Worm (Caenorhabditis elegans): Measurements from ENCODE around the gene T24H7.2.
A peak's percentile ranks its signal among the peaks of the same experiment; 100 is the strongest.

T24H7.2 gene

ce11 chrII:6257220-6257877, 10.2 kb downstream of the T24H7.2 start:
- TF ChIP-seq nhr-90 (tag; optimal IDR thresholded peaks at IDR 0.05; ENCODE audit: poor library complexity) (no peak), nhr-20 (tag; optimal IDR thresholded peaks at IDR 0.05) (no peak), unc-98 (GFP tag; IDR thresholded peaks at IDR 0.05) (no peak), fkh-8 (tag; optimal IDR thresholded peaks at IDR 0.05) (no peak), tbx-2 (tag; optimal IDR thresholded peaks at IDR 0.05) (no peak), unc-86 (tag; optimal IDR thresholded peaks at IDR 0.05) (no peak), blmp-1 (tag; optimal IDR thresholded peaks at IDR 0.05) (peak; percentile 25), nhr-12 (tag; optimal IDR thresholded peaks at IDR 0.05) (no peak), efl-1 (optimal IDR thresholded peaks at IDR 0.05) (no peak), efl-1 (GFP tag; optimal IDR thresholded peaks at IDR 0.05 in 1 of 2) (peak in 1 of 2 experiments; percentile 8), nhr-84 (tag; optimal IDR thresholded peaks at IDR 0.05) (no peak), ceh-88 (GFP tag; IDR thresholded peaks at IDR 0.05) (no peak), nhr-85 (tag) (peak; percentile 13)

ce11 chrII:6259867-6260266, 12.8 kb downstream of the T24H7.2 start, which contains the start of gene F13H8.11:
TSS of gene F13H8.11 (minus strand) at chrII:6260021.
- TF ChIP-seq efl-1 (optimal IDR thresholded peaks at IDR 0.05): no peak
- no peak for TF ChIP-seq efl-1 (GFP tag; optimal IDR thresholded peaks at IDR 0.05 in 1 of 2)
- no peak for TF ChIP-seq jun-1 (tag; optimal IDR thresholded peaks at IDR 0.05)
- TF ChIP-seq lin-35 (GFP tag; optimal IDR thresholded peaks at IDR 0.05): peak in 1 of 2 experiments; percentile 8
- no peak for TF ChIP-seq unc-86 (tag; optimal IDR thresholded peaks at IDR 0.05)
- no peak for TF ChIP-seq nhr-76 (tag; optimal IDR thresholded peaks at IDR 0.05)
- no peak for TF ChIP-seq nhr-237 (tag; optimal IDR thresholded peaks at IDR 0.05)
- TF ChIP-seq elt-2 (tag; optimal IDR thresholded peaks at IDR 0.05): peak; percentile 29
- no peak for TF ChIP-seq fos-1 (tag; optimal IDR thresholded peaks at IDR 0.05)

- no peak for TF ChIP-seq rnt-1 (tag; optimal IDR thresholded peaks at IDR 0.05)
- no peak for TF ChIP-seq pqm-1 (tag; optimal IDR thresholded peaks at IDR 0.05)
- TF ChIP-seq sox-4 (tag; optimal IDR thresholded peaks at IDR 0.05): no peak
- no peak for TF ChIP-seq mep-1 (tag; optimal IDR thresholded peaks at IDR 0.05)
- no peak for TF ChIP-seq ces-1 (GFP tag; optimal IDR thresholded peaks at IDR 0.05)
- TF ChIP-seq mab-9 (GFP tag; IDR thresholded peaks at IDR 0.05): no peak
Measured at ce11 chrII:6260684-6261083, 13.6 kb downstream of the T24H7.2 start, which contains the start of gene nmgp-1. TSS of gene nmgp-1 (plus strand) at chrII:6260857.

ce11 chrII:6262222-6262621, 15.1 kb downstream of the T24H7.2 start, which contains the start of gene F13H8.12:
TSS of gene F13H8.12 (plus strand) at chrII:6262522.
- TF ChIP-seq ceh-90 (tag; optimal IDR thresholded peaks at IDR 0.05): no peak
- TF ChIP-seq hlh-17 (GFP tag; optimal IDR thresholded peaks at IDR 0.05; ENCODE audit: borderline replicate concordance): no peak
- no peak for TF ChIP-seq ztf-4 (tag; optimal IDR thresholded peaks at IDR 0.05)
- no peak for TF ChIP-seq dpl-1 (GFP tag; optimal IDR thresholded peaks at IDR 0.05)
- TF ChIP-seq lin-39 (tag; optimal IDR thresholded peaks at IDR 0.05): no peak
- TF ChIP-seq swsn-7 (tag; optimal IDR thresholded peaks at IDR 0.05): no peak

- TF ChIP-seq irx-1 (tag; optimal IDR thresholded peaks at IDR 0.05): no peak
- TF ChIP-seq elt-2 (tag; optimal IDR thresholded peaks at IDR 0.05): no peak
- TF ChIP-seq nhr-12 (tag; optimal IDR thresholded peaks at IDR 0.05): no peak
- TF ChIP-seq aly-2 (tag; optimal IDR thresholded peaks at IDR 0.05): no peak
- no peak for TF ChIP-seq Y116A8C.19 (tag; optimal IDR thresholded peaks at IDR 0.05; ENCODE audit: borderline replicate concordance)
- no peak for TF ChIP-seq lin-15B (tag; optimal IDR thresholded peaks at IDR 0.05)
- TF ChIP-seq sptf-1 (tag; optimal IDR thresholded peaks at IDR 0.05): no peak
- TF ChIP-seq nhr-76 (tag; optimal IDR thresholded peaks at IDR 0.05): no peak
- TF ChIP-seq lir-3 (tag; optimal IDR thresholded peaks at IDR 0.05; ENCODE audit: poor library complexity): no peak
- no peak for TF ChIP-seq ceh-90 (tag; optimal IDR thresholded peaks at IDR 0.05)
- TF ChIP-seq unc-62 (GFP tag; optimal IDR thresholded peaks at IDR 0.05): no peak
- no peak for TF ChIP-seq ztf-11 (tag; optimal IDR thresholded peaks at IDR 0.05)
- TF ChIP-seq lin-14 (GFP tag; optimal IDR thresholded peaks at IDR 0.05): no peak
- no peak for TF ChIP-seq nhr-85 (tag)
Measured at ce11 chrII:6263685-6264084, 16.6 kb downstream of the T24H7.2 start, which contains the start of gene F13H8.3. TSS of gene F13H8.3 (plus strand) at chrII:6263985.

Measured in whole organism, L1 larva.